Worm (Caenorhabditis elegans): ENCODE measurements around the gene T04C9.1.
A peak's percentile ranks its signal among the peaks of the same experiment; 100 is the strongest.

Gene T04C9.1

DNA sequence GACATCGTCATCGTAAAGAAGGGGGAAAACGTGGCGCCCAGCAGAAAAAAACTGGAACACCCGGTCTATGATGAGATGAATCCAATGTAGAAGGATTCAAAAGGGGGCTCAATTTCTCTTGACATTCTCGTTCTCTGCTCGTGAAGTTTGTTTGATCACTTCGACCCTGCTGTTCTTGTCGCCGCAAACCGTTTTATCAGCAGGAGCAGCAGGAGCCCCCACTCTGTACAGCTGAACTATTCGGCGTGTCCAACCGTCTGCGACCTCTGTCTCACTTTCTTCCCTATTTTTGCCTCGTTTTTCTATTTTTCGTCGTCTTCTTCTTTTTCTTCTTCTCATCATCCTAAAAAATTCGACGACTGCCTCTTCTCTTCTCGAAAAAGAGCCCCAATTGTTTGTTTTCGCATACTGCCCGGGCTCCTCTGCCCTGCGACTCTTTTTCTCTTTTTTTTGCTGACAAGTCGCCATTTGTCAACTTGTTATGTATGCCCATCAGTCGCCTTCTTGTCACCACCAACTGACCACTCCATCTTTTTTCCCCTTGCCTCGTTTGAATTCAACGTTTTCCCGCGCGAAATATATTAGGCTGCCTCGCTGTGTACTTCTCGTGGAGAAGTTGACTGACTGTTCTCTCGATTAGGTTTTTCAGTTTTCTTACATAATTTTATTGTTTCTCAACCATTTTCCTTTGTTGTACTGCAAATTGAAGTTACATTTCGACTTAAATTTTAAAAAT lies 3.9 kb upstream of the T04C9.1 start:
- TF ChIP-seq nhr-28 (tag; optimal IDR thresholded peaks at IDR 0.05) (no peak), mdt-29 (GFP tag; IDR thresholded peaks at IDR 0.05) (no peak), hmg-1.1 (GFP tag; IDR thresholded peaks at IDR 0.05) (0 out of 2 replicates have a peak, but pooled peaks have one; percentile 28), madf-5 (GFP tag; IDR thresholded peaks at IDR 0.05) (no peak), dpl-1 (GFP tag; optimal IDR thresholded peaks at IDR 0.05) (peak; percentile 75), egl-43 (GFP tag; IDR thresholded peaks at IDR 0.05) (no peak), zip-2 (tag; optimal IDR thresholded peaks at IDR 0.05) (no peak), ZK546.5 (tag; optimal IDR thresholded peaks at IDR 0.05) (no peak), unc-62 (GFP tag; optimal IDR thresholded peaks at IDR 0.05 in 1 of 2) (peak in 1 of 2 experiments; percentile 93), unc-62 (tag; optimal IDR thresholded peaks at IDR 0.05) (no peak), ceh-62 (tag; optimal IDR thresholded peaks at IDR 0.05) (no peak), mxl-3 (GFP tag; optimal IDR thresholded peaks at IDR 0.05) (no peak), mes-2 (tag; optimal IDR thresholded peaks at IDR 0.05; ENCODE audit: poor library complexity, severe bottlenecking) (peak; percentile 66), ZK337.2 (GFP tag; IDR thresholded peaks at IDR 0.05) (no peak), daf-16 (GFP tag; optimal IDR thresholded peaks at IDR 0.05) (peak in 1 of 2 experiments; percentile 23), daf-16 (tag; optimal IDR thresholded peaks at IDR 0.05) (peak; percentile 18), gei-8 (GFP tag; optimal IDR thresholded peaks at IDR 0.05) (no peak), Y75B8A.6 (GFP tag; IDR thresholded peaks at IDR 0.05) (no peak), php-3 (GFP tag; IDR thresholded peaks at IDR 0.05) (no peak), F44E2.7 (GFP tag; IDR thresholded peaks at IDR 0.05) (no peak), mxl-2 (GFP tag; conservative IDR thresholded peaks at IDR 0.05) (no peak), ctbp-1 (GFP tag; IDR thresholded peaks at IDR 0.05) (no peak), R02D3.7 (tag; optimal IDR thresholded peaks at IDR 0.05) (no peak), T20F7.1 (GFP tag; optimal IDR thresholded peaks at IDR 0.05) (no peak), Y105C5A.15 (GFP tag; IDR thresholded peaks at IDR 0.05) (no peak), mdl-1 (tag; optimal IDR thresholded peaks at IDR 0.05) (no peak), daf-8 (GFP tag; IDR thresholded peaks at IDR 0.05) (no peak), aha-1 (tag) (peak; percentile 42), nhr-77 (tag; optimal IDR thresholded peaks at IDR 0.05) (no peak), snpc-1.2 (GFP tag; IDR thresholded peaks at IDR 0.05) (no peak), saeg-2 (GFP tag; IDR thresholded peaks at IDR 0.05) (no peak), zfp-3 (GFP tag; conservative IDR thresholded peaks at IDR 0.05) (no peak), hlh-11 (tag; optimal IDR thresholded peaks at IDR 0.05) (peak; percentile 27), mep-1 (tag; optimal IDR thresholded peaks at IDR 0.05) (peak; percentile 14), nhr-41 (GFP tag; IDR thresholded peaks at IDR 0.05) (0 out of 2 replicates have a peak, but pooled peaks have one; percentile 34)

DNA sequence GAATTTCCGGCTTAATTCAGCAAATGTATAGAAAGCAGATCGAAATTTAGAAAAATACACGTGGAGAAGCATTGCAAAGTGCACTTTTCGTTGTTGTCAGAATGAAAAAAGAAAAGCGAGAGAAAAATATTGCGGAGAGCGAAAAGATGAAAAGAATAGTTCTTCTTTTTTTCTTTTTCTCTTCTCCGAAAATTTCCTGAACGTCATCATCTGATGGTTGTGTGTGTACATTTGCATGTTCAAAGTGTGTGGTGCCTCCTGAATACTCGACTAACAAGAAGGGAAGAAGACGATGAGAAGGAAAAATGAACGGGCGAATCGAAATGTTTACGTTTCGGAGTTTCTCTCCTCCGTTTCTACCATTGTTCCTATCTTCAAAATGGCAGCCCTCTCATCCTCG lies 2.9 kb upstream of the T04C9.1 start:
- 0 out of 2 replicates have a peak, but pooled peaks have one; percentile 12 for TF ChIP-seq dmd-6 (GFP tag; IDR thresholded peaks at IDR 0.05)
- no peak for TF ChIP-seq ceh-44 (GFP tag; IDR thresholded peaks at IDR 0.05)
- peak; percentile 41 for TF ChIP-seq fkh-10 (GFP tag; optimal IDR thresholded peaks at IDR 0.05)
- peak; percentile 9 for TF ChIP-seq hlh-11 (tag; optimal IDR thresholded peaks at IDR 0.05)
- TF ChIP-seq T20F7.1 (GFP tag; optimal IDR thresholded peaks at IDR 0.05): no peak
- no peak for TF ChIP-seq zfp-2 (tag; optimal IDR thresholded peaks at IDR 0.05)
- TF ChIP-seq hlh-30 (tag; optimal IDR thresholded peaks at IDR 0.05; ENCODE audit: insufficient read depth): peak; percentile 21
- TF ChIP-seq ctbp-1 (GFP tag; IDR thresholded peaks at IDR 0.05): peak; percentile 31; the same call in 1 of the 2 replicates

Measured in whole organism, L4 larva.